Worm (Caenorhabditis elegans) whole organism, young adult: ENCODE results near the gene clec-177.

Experiments used
- F23B12.7 ChIP-seq: sonication (generic microtip); optimal IDR thresholded peaks from 2 replicates; lab custom pipeline; 2017; ENCODE audit warnings: missing genetic modification characterization, mild to moderate bottlenecking, missing compliant biosample characterization, antibody characterized with exemption, moderate library complexity; ENCODE audit not compliant: insufficient read depth
- F37B4.10 ChIP-seq: fragments of 200-800 bp; sonication (Bioruptor generic); IDR thresholded peaks from 2 replicates; pipeline ENCODE4 v1.3.6; 2022; ENCODE audit warnings: missing genetic modification characterization, missing compliant biosample characterization
- F57A8.1 ChIP-seq: fragments of 200-800 bp; sonication (Bioruptor generic); optimal IDR thresholded peaks from 2 replicates; lab custom pipeline; 2018; ENCODE audit warnings: mild to moderate bottlenecking, missing genetic modification characterization, moderate library complexity, missing compliant biosample characterization
- K12H6.12 ChIP-seq: fragments of 200-800 bp; sonication (Bioruptor generic); optimal IDR thresholded peaks from 2 replicates; lab custom pipeline; 2018; ENCODE audit warnings: mild to moderate bottlenecking, missing genetic modification characterization, missing compliant biosample characterization
- T26A5.8 ChIP-seq: sonication (generic microtip); optimal IDR thresholded peaks from 2 replicates; lab custom pipeline; 2016; ENCODE audit warnings: missing genetic modification characterization, missing compliant biosample characterization
- ama-1 ChIP-seq, 3 experiments: fragments of 150-350 bp in 1 of 3; sonication (generic microtip) in 2 of 3; optimal IDR thresholded peaks; 2 replicates each; lab custom pipeline; 2014 to 2018; ENCODE audit warnings: missing biosample characterization in 2 of 3, missing genetic modification characterization in 2 of 3, missing genetic modification reagents in 2 of 3
- attf-5 ChIP-seq: fragments of 200-800 bp; sonication (Bioruptor generic); optimal IDR thresholded peaks from 2 replicates; lab custom pipeline; 2018; ENCODE audit warnings: mild to moderate bottlenecking, missing genetic modification characterization, missing compliant biosample characterization
- efl-1 ChIP-seq: fragments of 150-350 bp; optimal IDR thresholded peaks from 2 replicates; lab custom pipeline; 2014; ENCODE audit warnings: missing biosample characterization, missing genetic modification reagents, missing genetic modification characterization
- madf-6 ChIP-seq: fragments of 200-800 bp; sonication (Bioruptor generic); IDR thresholded peaks from 2 replicates; pipeline ENCODE4 v1.3.6; 2022; ENCODE audit warnings: missing genetic modification reagents, missing genetic modification characterization, missing compliant biosample characterization
- rcor-1 ChIP-seq: fragments of 200-800 bp; sonication (Bioruptor generic); IDR thresholded peaks from 2 replicates; pipeline ENCODE4 v1.3.6; 2022; ENCODE audit warnings: missing genetic modification reagents, missing genetic modification characterization, missing compliant biosample characterization
- rpc-1 ChIP-seq, 2 experiments: fragments of 150-350 bp in 1 of 2; sonication (generic microtip) in 1 of 2; optimal IDR thresholded peaks; 2 replicates each; lab custom pipeline; 2014 to 2018; ENCODE audit warnings: missing biosample characterization in 1 of 2, missing genetic modification characterization in 1 of 2, missing genetic modification reagents in 1 of 2, missing genotype in 1 of 2
- snpc-1.1 ChIP-seq: sonication (generic microtip); optimal IDR thresholded peaks from 2 replicates; lab custom pipeline; 2017; ENCODE audit warnings: missing genetic modification characterization, mild to moderate bottlenecking, missing compliant biosample characterization, antibody characterized with exemption, moderate library complexity, missing genotype, missing genetic modification reagents; ENCODE audit not compliant: insufficient read depth
- unc-62 ChIP-seq: fragments of 150-350 bp; optimal IDR thresholded peaks from 2 replicates; lab custom pipeline; 2014; ENCODE audit warnings: missing biosample characterization, missing genetic modification reagents, missing genetic modification characterization

DNA sequence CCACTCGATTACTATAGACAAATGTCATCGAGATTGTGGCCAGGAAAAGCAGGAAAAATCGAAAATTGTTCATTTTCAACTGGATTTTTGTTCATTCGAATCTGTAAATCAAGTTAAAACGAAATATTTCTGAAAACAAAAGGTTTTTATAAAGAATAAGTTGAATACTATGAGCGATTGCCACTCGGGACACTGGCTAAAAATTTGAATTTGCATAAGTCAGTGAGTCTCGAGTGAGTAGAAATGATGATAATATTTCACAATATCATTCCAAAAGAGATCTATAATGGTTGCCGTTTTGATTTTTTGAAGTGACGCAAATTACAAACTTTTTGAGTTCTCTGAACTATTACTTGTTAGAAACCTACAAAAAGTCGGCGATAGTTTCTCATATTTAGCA is 34.2 kb downstream of the clec-177 start, which contains the start of gene T28H11.8:
- TF ChIP-seq T26A5.8 (tag; lab: Kevin White, UChicago) (no peak), F57A8.1 (GFP tag; lab: Kevin White, UChicago) (no peak), F37B4.10 (GFP tag; lab: Robert Waterston, UW) (no peak), rpc-1 (optimal IDR thresholded peaks at IDR 0.05; lab: Kevin White, UChicago) (no peak), rpc-1 (tag; optimal IDR thresholded peaks at IDR 0.05; lab: Kevin White, UChicago) (no peak), madf-6 (GFP tag; lab: Robert Waterston, UW) (no peak), rcor-1 (GFP tag; lab: Robert Waterston, UW) (no peak), K12H6.12 (tag; lab: Kevin White, UChicago) (no peak), F23B12.7 (tag; lab: Kevin White, UChicago) (no peak), attf-5 (GFP tag; lab: Kevin White, UChicago) (no peak), ama-1 (optimal IDR thresholded peaks at IDR 0.05; lab: Kevin White, UChicago) (no peak), ama-1 (GFP tag; optimal IDR thresholded peaks at IDR 0.05; lab: Kevin White, UChicago) (no peak), unc-62 (GFP tag; lab: Kevin White, UChicago) (no peak), efl-1 (no peak), snpc-1.1 (tag; lab: Kevin White, UChicago) (no peak)
